Worm (Caenorhabditis elegans) whole organism, midembryonic: ENCODE measurements around the gene ZK688.5.

ENCODE experiments used
- T22C8.4 ChIP-seq: fragments of 200-800 bp; sonication (Bioruptor generic); IDR thresholded peaks from 2 replicates; pipeline ENCODE4 v1.3.6; 2022; ENCODE audit warnings: missing genetic modification characterization, missing compliant biosample characterization
- cog-1 ChIP-seq: sonication (generic microtip); optimal IDR thresholded peaks from 2 replicates; lab custom pipeline; 2016; ENCODE audit warnings: missing genetic modification characterization, missing compliant biosample characterization
- flt-1 ChIP-seq: fragments of 200-800 bp; sonication (Bioruptor generic); IDR thresholded peaks from 2 replicates; pipeline ENCODE4 v1.3.6; 2022; ENCODE audit warnings: missing genetic modification characterization, missing compliant biosample characterization
- klf-2 ChIP-seq: fragments of 200-800 bp; sonication (Bioruptor generic); conservative IDR thresholded peaks from 2 replicates; pipeline ENCODE4 v1.3.6; 2022; ENCODE audit warnings: missing genetic modification reagents, missing genetic modification characterization, missing compliant biosample characterization
- med-1 ChIP-seq: sonication (generic microtip); optimal IDR thresholded peaks from 2 replicates; lab custom pipeline; 2017; ENCODE audit warnings: missing genetic modification characterization, mild to moderate bottlenecking, missing compliant biosample characterization, antibody characterized with exemption, missing genetic modification reagents; ENCODE audit not compliant: insufficient read depth
- tab-1 ChIP-seq: fragments of 200-800 bp; sonication (Bioruptor generic); IDR thresholded peaks from 2 replicates; pipeline ENCODE4 v1.3.6; 2022; ENCODE audit warnings: missing genetic modification characterization, missing compliant biosample characterization

DNA sequence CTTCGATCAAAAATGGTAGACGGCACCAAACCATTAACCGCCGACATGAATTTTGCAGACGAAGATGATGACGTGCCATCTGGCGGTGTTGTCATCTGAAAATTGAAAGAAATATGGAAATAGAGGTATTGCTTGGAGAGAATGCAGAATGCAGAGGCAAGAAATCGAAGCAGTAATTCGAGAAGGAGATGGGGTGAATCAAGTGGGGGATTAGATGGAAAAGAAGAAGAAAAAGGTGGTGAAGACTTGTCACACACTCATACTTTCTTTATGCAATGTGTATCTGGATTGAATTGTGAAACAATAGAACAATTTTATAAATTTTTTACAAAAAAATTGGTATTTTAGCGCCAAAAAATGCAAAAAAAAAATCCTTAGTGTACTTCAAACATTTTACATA, 33.4 kb upstream of the ZK688.5 start, which contains the start of gene tag-250:
- TF ChIP-seq flt-1 (GFP tag; lab: Robert Waterston, UW): no peak
- no peak for TF ChIP-seq tab-1 (GFP tag; lab: Robert Waterston, UW)
- no peak for TF ChIP-seq T22C8.4 (GFP tag; lab: Robert Waterston, UW)
- no peak for TF ChIP-seq klf-2 (GFP tag; lab: Robert Waterston, UW)
- no peak for TF ChIP-seq med-1
- TF ChIP-seq cog-1 (tag; lab: Kevin White, UChicago): no peak
